Worm (Caenorhabditis elegans) whole organism, late embryonic: Measurements from ENCODE around the gene mrpl-51.

Experiments
- ets-4 ChIP-seq: sonication (generic microtip); optimal IDR thresholded peaks from 2 replicates; lab custom pipeline; 2016; ENCODE audit warnings: missing genetic modification characterization, missing compliant biosample characterization
- unc-3 ChIP-seq, 2 experiments: fragments of 200-800 bp in 1 of 2; sonication (Bioruptor generic) in 1 of 2; sonication (generic microtip) in 1 of 2; conservative IDR thresholded peaks in 1 of 2; optimal IDR thresholded peaks in 1 of 2; 2 replicates each; pipeline versions ENCODE4 v1.3.6 to Lab custom; 2016 to 2022; ENCODE audit warnings: missing compliant biosample characterization in 2 of 2, missing genetic modification characterization in 2 of 2, missing genetic modification reagents in 1 of 2

DNA sequence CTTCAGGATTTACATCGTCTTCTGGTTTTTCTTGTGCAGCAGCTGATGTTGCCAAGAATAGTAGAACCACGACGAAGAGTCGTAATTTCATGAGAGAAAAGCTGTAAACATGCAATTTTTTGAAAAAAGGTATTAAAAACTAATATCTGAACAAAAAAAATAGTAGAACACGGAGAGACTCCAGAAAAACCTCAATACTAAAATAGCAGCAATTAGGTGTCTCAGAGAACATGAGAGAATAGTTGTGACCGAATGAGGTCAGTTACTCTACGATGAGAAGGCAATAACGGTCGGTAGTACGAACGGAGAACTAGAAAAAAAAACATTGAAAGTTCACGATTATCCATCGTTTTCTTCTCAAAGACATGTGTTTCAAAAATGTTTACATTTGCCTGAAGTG lies 2.0 kb upstream of the mrpl-51 start, which contains the start of gene tgn-38:
- TF ChIP-seq ets-4 (no peak), unc-3 (GFP tag; conservative IDR thresholded peaks at IDR 0.05; lab: Robert Waterston, UW) (no peak), unc-3 (tag; optimal IDR thresholded peaks at IDR 0.05; lab: Kevin White, UChicago) (no peak)
